Worm (Caenorhabditis elegans) whole organism, L1 larva: Measurements from ENCODE around the gene fah-1.

ENCODE experiments used
- C34B4.2 ChIP-seq: sonication (generic microtip); optimal IDR thresholded peaks from 2 replicates; lab custom pipeline; 2017; ENCODE audit warnings: mild to moderate bottlenecking, missing genetic modification characterization, missing compliant biosample characterization
- blmp-1 ChIP-seq: fragments of 150-350 bp; optimal IDR thresholded peaks from 2 replicates; lab custom pipeline; 2014; ENCODE audit warnings: missing biosample characterization, missing genetic modification characterization
- dpl-1 ChIP-seq, 3 experiments: fragments of 150-350 bp in 2 of 3; sonication (generic microtip) in 1 of 3; optimal IDR thresholded peaks; 2 replicates each; lab custom pipeline; 2014 to 2017; ENCODE audit warnings: missing biosample characterization in 3 of 3, missing genetic modification characterization in 3 of 3, missing genetic modification reagents in 3 of 3
- efl-1 ChIP-seq, 4 experiments: fragments of 150-350 bp; optimal IDR thresholded peaks in 3 of 4; peaks in 1 of 4; 1 replicate in 1 of 4; 2 replicates in 3 of 4; lab custom pipeline; 2014; ENCODE audit warnings: missing biosample characterization in 2 of 4, missing genetic modification characterization in 2 of 4, missing genetic modification reagents in 2 of 4
- egl-13 ChIP-seq: sonication (generic microtip); optimal IDR thresholded peaks from 2 replicates; lab custom pipeline; 2016; ENCODE audit warnings: missing genotype, missing genetic modification reagents, missing genetic modification characterization, missing compliant biosample characterization
- egl-27 ChIP-seq, 2 experiments: fragments of 150-350 bp in 1 of 2; sonication (generic microtip); optimal IDR thresholded peaks; 3 replicates each; lab custom pipeline; 2017 to 2018; ENCODE audit warnings: missing biosample characterization in 2 of 2, missing genetic modification characterization in 2 of 2, missing genetic modification reagents in 2 of 2
- elt-2 ChIP-seq: sonication (generic microtip); optimal IDR thresholded peaks from 2 replicates; lab custom pipeline; 2016; ENCODE audit warnings: missing genetic modification characterization, mild to moderate bottlenecking, inconsistent platforms, missing compliant biosample characterization, missing genetic modification reagents
- fkh-10 ChIP-seq: sonication (generic microtip); optimal IDR thresholded peaks from 2 replicates; lab custom pipeline; 2017; ENCODE audit warnings: missing biosample characterization, missing genetic modification reagents, missing genetic modification characterization
- fos-1 ChIP-seq: fragments of 150-350 bp; optimal IDR thresholded peaks from 2 replicates; lab custom pipeline; 2014; ENCODE audit warnings: missing biosample characterization, missing genetic modification characterization
- irx-1 ChIP-seq: sonication (generic microtip); optimal IDR thresholded peaks from 2 replicates; lab custom pipeline; 2016; ENCODE audit warnings: missing genetic modification characterization, missing compliant biosample characterization
- lin-14 ChIP-seq: fragments of 200-800 bp; sonication (Bioruptor generic); optimal IDR thresholded peaks from 2 replicates; lab custom pipeline; 2018; ENCODE audit warnings: mild to moderate bottlenecking, missing genetic modification characterization, moderate library complexity, missing compliant biosample characterization
- lin-15B ChIP-seq: fragments of 150-350 bp; sonication (generic microtip); optimal IDR thresholded peaks from 3 replicates; lab custom pipeline; 2014; ENCODE audit warnings: missing biosample characterization, missing genetic modification characterization
- lin-35 ChIP-seq, 2 experiments: fragments of 150-350 bp; optimal IDR thresholded peaks; 2 replicates each; lab custom pipeline; 2014; ENCODE audit warnings: missing biosample characterization in 2 of 2, missing genetic modification characterization in 2 of 2, missing genetic modification reagents in 2 of 2
- nhr-11 ChIP-seq: fragments of 150-350 bp; optimal IDR thresholded peaks from 2 replicates; lab custom pipeline; 2014; ENCODE audit warnings: missing biosample characterization, missing genetic modification characterization
- nhr-19 ChIP-seq: fragments of 200-800 bp; sonication (Bioruptor generic); conservative IDR thresholded peaks from 2 replicates; pipeline ENCODE4 v1.3.6; 2022; ENCODE audit warnings: missing genetic modification characterization, missing compliant biosample characterization
- nhr-20 ChIP-seq: sonication (generic microtip); optimal IDR thresholded peaks from 2 replicates; lab custom pipeline; 2016; ENCODE audit warnings: mild to moderate bottlenecking, missing genetic modification characterization, missing compliant biosample characterization
- nhr-237 ChIP-seq: fragments of 150-350 bp; optimal IDR thresholded peaks from 2 replicates; lab custom pipeline; 2014; ENCODE audit warnings: missing biosample characterization, missing genetic modification characterization
- nhr-28 ChIP-seq: fragments of 150-350 bp; optimal IDR thresholded peaks from 2 replicates; lab custom pipeline; 2014; ENCODE audit warnings: missing biosample characterization, missing genetic modification characterization
- nhr-71 ChIP-seq: sonication (generic microtip); optimal IDR thresholded peaks from 2 replicates; lab custom pipeline; 2016; ENCODE audit warnings: mild to moderate bottlenecking, missing genetic modification characterization, moderate library complexity, missing compliant biosample characterization
- pag-3 ChIP-seq: sonication (generic microtip); optimal IDR thresholded peaks from 2 replicates; lab custom pipeline; 2017; ENCODE audit warnings: missing genetic modification characterization, mild to moderate bottlenecking, missing compliant biosample characterization, antibody characterized with exemption, borderline replicate concordance; ENCODE audit not compliant: insufficient read depth
- pqm-1 ChIP-seq: sonication (generic microtip); optimal IDR thresholded peaks from 3 replicates; lab custom pipeline; 2017; ENCODE audit warnings: missing biosample characterization, missing genetic modification characterization
- rnt-1 ChIP-seq: sonication (generic microtip); optimal IDR thresholded peaks from 2 replicates; lab custom pipeline; 2016; ENCODE audit warnings: mild to moderate bottlenecking, missing genetic modification characterization, moderate library complexity, missing compliant biosample characterization
- skn-1 ChIP-seq: fragments of 150-350 bp; optimal IDR thresholded peaks from 2 replicates; lab custom pipeline; 2014; ENCODE audit warnings: missing biosample characterization, missing genetic modification characterization
- sup-37 ChIP-seq: fragments of 200-800 bp; sonication (Bioruptor generic); optimal IDR thresholded peaks from 2 replicates; lab custom pipeline; 2018; ENCODE audit warnings: mild to moderate bottlenecking, missing genetic modification characterization, missing compliant biosample characterization
- swsn-7 ChIP-seq: sonication (generic microtip); optimal IDR thresholded peaks from 2 replicates; lab custom pipeline; 2016; ENCODE audit warnings: missing genetic modification characterization, missing compliant biosample characterization
- unc-30 ChIP-seq: sonication (generic microtip); optimal IDR thresholded peaks from 2 replicates; lab custom pipeline; 2017; ENCODE audit warnings: missing biosample characterization, missing genetic modification characterization
- xbp-1 ChIP-seq: sonication (generic microtip); optimal IDR thresholded peaks from 2 replicates; lab custom pipeline; 2016; ENCODE audit warnings: missing genetic modification characterization, missing compliant biosample characterization
- zag-1 ChIP-seq: fragments of 150-350 bp; optimal IDR thresholded peaks from 2 replicates; lab custom pipeline; 2014; ENCODE audit warnings: missing biosample characterization, missing genetic modification characterization
- zip-4 ChIP-seq: fragments of 200-800 bp; sonication (Bioruptor generic); optimal IDR thresholded peaks from 2 replicates; lab custom pipeline; 2018; ENCODE audit warnings: mild to moderate bottlenecking, missing genetic modification characterization, moderate library complexity, missing compliant biosample characterization
- ztf-11 ChIP-seq, 2 experiments: sonication (generic microtip); optimal IDR thresholded peaks; 2 replicates each; lab custom pipeline; 2016 to 2017; ENCODE audit warnings: missing genetic modification characterization in 2 of 2, missing biosample characterization in 1 of 2, missing compliant biosample characterization in 1 of 2

fah-1 gene

DNA sequence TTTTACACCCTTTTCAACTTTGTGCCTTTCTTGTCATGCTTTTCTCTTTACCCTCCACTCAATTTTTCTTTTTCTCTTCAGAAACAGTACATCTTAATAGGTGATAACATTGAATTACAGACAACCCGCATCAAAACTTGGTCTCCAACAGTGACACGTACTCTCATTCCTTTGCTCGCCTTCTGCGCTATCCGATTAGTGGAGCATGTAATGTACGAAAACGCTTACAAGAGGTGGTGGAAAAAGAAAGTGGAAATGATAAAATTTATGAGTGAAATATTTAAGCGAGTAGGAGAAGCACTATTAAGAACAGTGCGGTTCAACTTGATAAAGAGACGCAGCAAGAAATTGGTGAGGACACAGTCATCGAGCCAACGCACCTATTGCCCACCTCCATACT is 7.9 kb upstream of the fah-1 start, which contains the start of gene pept-1:
TSS of gene pept-1 (plus strand) at position 306 of the 400 bp plus-strand sequence.
- TF ChIP-seq nhr-20, result peak; percentile 21
- peak in 1 of 2 experiments; percentile 44 for TF ChIP-seq lin-35 (GFP tag; optimal IDR thresholded peaks at IDR 0.05; lab: Kevin White, UChicago)
- TF ChIP-seq elt-2 (tag; lab: Kevin White, UChicago), result peak; percentile 96
- peak; percentile 60 for TF ChIP-seq pqm-1
- TF ChIP-seq efl-1 (optimal IDR thresholded peaks at IDR 0.05; lab: Kevin White, UChicago), result no peak
- no peak for TF ChIP-seq efl-1 (GFP tag; optimal IDR thresholded peaks at IDR 0.05 in 1 of 2; lab: Kevin White, UChicago)
- TF ChIP-seq nhr-71 (tag; lab: Kevin White, UChicago), result peak; percentile 12
- TF ChIP-seq skn-1 (tag; lab: Kevin White, UChicago), result no peak
- no peak for TF ChIP-seq fos-1 (tag; lab: Kevin White, UChicago)
- TF ChIP-seq lin-14 (GFP tag; lab: Kevin White, UChicago), result peak; percentile 26

DNA sequence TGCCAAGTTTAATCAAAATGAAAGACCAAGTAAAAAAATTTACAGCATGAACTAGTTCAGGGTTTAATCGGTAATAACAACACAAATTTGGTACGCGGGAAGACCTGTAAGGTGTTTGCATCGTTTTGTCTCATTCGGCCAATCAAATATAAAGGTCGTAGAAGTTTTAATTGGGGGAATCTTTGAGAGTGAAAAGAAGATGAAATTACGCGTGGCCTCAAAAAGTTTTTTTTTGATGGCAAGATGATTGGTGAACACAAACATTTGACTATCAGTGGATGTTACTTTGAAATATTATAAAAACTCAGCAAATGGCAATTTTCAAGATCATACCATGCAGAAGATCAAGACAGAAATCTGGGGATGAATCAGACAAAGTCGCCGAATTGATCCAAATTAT is 6.4 kb upstream of the fah-1 start, which contains the start of gene nas-33:
TSS of gene nas-33 (minus strand) at position 101 of the 400 bp plus-strand sequence.
- TF ChIP-seq egl-13 (tag; lab: Kevin White, UChicago) (no peak), xbp-1 (tag; lab: Kevin White, UChicago) (no peak), skn-1 (tag; lab: Kevin White, UChicago) (no peak), fkh-10 (no peak), nhr-19 (GFP tag; lab: Robert Waterston, UW) (no peak), lin-14 (GFP tag; lab: Kevin White, UChicago) (no peak), nhr-11 (tag; lab: Kevin White, UChicago) (no peak), rnt-1 (tag; lab: Kevin White, UChicago) (no peak), irx-1 (tag; lab: Kevin White, UChicago) (no peak), zag-1 (tag; lab: Kevin White, UChicago) (no peak)

DNA sequence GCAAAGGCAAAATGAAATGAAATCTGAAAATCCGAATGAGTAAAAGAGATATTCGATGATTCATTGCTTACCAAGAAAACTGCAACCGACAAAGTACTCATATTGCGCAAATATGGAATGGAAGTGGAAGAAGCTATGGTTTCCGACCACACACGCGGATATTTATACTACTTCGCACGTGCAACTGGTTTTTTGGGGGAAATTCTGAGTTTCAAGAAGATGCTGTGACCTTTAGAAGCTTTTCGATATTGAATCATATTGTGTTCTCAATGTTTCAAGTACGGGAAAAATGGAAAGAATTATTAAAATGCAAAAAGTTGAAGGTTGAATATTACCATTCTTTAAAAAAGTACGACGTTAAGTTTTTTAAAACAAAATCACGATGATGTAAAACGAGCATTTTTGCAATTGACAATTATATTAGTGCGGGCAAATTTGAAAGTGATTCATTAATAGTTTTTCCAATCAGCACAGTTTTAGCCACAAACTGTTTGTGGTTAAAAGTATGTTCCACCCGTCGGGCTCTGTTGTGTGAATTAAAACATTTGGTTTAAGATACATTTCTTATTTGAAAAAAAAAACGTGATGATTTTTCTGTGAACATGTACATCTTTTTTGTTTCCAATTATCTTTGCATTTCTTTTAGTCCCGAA is 2.2 kb upstream of the fah-1 start, which contains the start of the genes grl-6 and K10C2.6:
TSS of gene grl-6 (minus strand) at position 101 of the 653 bp plus-strand sequence.
TSS of gene K10C2.6 (plus strand) at position 603 of the 653 bp plus-strand sequence.
- TF ChIP-seq lin-15B (tag; lab: Kevin White, UChicago) (no peak), blmp-1 (tag; lab: Kevin White, UChicago) (no peak), ztf-11 (tag; optimal IDR thresholded peaks at IDR 0.05; lab: Kevin White, UChicago) (no peak), zip-4 (GFP tag; lab: Kevin White, UChicago) (no peak), C34B4.2 (tag; lab: Kevin White, UChicago) (no peak), skn-1 (tag; lab: Kevin White, UChicago) (no peak), sup-37 (no peak), nhr-11 (tag; lab: Kevin White, UChicago) (no peak)
- TF ChIP-seq, all 84 proteins: peak for 0

DNA sequence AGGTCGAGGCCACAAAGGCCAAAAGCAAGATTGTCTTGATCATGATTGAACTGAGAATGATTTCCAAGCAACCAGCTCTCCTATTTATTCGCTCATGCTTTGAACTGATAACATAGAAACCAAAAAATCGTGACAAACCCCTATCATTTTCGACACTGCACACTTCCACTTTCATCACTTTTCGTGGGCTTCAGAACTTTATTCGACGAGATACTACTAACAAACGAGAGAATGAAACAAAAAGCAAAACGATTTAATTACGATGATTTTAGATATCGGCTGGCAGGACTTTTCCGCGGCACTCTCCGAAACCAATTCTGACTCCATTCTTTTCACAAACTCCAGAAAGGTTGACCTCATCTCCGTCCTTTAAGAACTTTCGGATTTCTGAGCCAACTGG is 2.2 kb downstream of the fah-1 start, which contains the start of gene asp-14:
TSS of gene asp-14 (minus strand) at position 101 of the 400 bp plus-strand sequence.
- TF ChIP-seq swsn-7 (tag; lab: Kevin White, UChicago), result no peak
- no peak for TF ChIP-seq egl-27 (tag; optimal IDR thresholded peaks at IDR 0.05; lab: Kevin White, UChicago)
- no peak for TF ChIP-seq pag-3 (tag; lab: Kevin White, UChicago)
- no peak for TF ChIP-seq xbp-1 (tag; lab: Kevin White, UChicago)
- TF ChIP-seq nhr-20, result no peak
- no peak for TF ChIP-seq nhr-237 (tag; lab: Kevin White, UChicago)
- TF ChIP-seq nhr-28 (tag; lab: Kevin White, UChicago), result no peak
- TF ChIP-seq, all 84 proteins: peak for 0

DNA sequence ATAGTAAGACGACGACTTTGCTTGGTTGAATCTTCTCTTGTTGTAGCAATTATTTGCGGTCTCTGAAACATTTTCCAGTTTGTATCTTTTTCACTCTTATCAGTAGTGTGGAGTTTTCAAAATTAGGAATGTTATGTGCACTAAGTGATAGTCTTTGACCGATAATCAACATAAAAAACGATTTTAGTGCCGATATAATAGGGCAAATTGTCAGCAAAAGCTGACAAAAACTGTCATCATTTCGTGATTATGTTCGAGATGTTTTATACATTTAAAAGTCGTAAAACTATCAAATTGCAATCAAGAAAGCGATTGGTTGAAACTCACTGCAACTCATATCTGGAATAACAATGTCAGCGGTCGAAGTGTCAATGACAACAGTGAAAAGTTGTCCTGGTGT is 3.5 kb downstream of the fah-1 start:
- TF ChIP-seq irx-1 (tag; lab: Kevin White, UChicago) (no peak), unc-30 (tag; lab: Kevin White, UChicago) (no peak), dpl-1 (GFP tag; optimal IDR thresholded peaks at IDR 0.05; lab: Kevin White, UChicago) (no peak), nhr-237 (tag; lab: Kevin White, UChicago) (no peak), elt-2 (tag; lab: Kevin White, UChicago) (peak; percentile 63), rnt-1 (tag; lab: Kevin White, UChicago) (no peak)
